Worm (Caenorhabditis elegans) whole organism, L4/young adult: ENCODE results near the gene Y46C8AM.1.

Source experiments
- W03F9.2 ChIP-seq: fragments of 150-350 bp; optimal IDR thresholded peaks from 2 replicates; lab custom pipeline; 2014; ENCODE audit warnings: missing biosample characterization, missing genetic modification characterization
- dao-5 ChIP-seq: sonication (generic microtip); optimal IDR thresholded peaks from 2 replicates; lab custom pipeline; 2016; ENCODE audit warnings: missing genotype, missing genetic modification characterization, moderate library complexity, missing compliant biosample characterization
- him-1 ChIP-seq: sonication (generic microtip); optimal IDR thresholded peaks from 2 replicates; lab custom pipeline; 2016; ENCODE audit warnings: missing genotype, missing genetic modification reagents, missing genetic modification characterization, missing compliant biosample characterization

ce11 chrIV:3960396-3960795 is 2.3 kb upstream of the Y46C8AM.1 start, which contains the start of gene clec-75:
- TF ChIP-seq W03F9.2 (no peak), dao-5 (tag; lab: Kevin White, UChicago) (no peak), him-1 (tag; lab: Kevin White, UChicago) (no peak)
